Worm (Caenorhabditis elegans): Measurements from ENCODE around the gene Y116A8A.2.

Gene Y116A8A.2

ce11 chrIV:16775925-16776324 lies 37.8 kb downstream of the Y116A8A.2 start (continued):
- no peak for TF ChIP-seq ztf-22 (GFP tag; optimal IDR thresholded peaks at IDR 0.05)
- TF ChIP-seq F57A8.1 (GFP tag; optimal IDR thresholded peaks at IDR 0.05) = no peak
- no peak for TF ChIP-seq atf-7 (tag; optimal IDR thresholded peaks at IDR 0.05)
- TF ChIP-seq ztf-18 (tag; optimal IDR thresholded peaks at IDR 0.05) = peak; percentile 51
- no peak for TF ChIP-seq ztf-26 (tag; optimal IDR thresholded peaks at IDR 0.05)
- no peak for TF ChIP-seq mel-28 (tag; optimal IDR thresholded peaks at IDR 0.05; ENCODE audit: borderline replicate concordance)
- TF ChIP-seq F52B5.7 (tag; optimal IDR thresholded peaks at IDR 0.05) = peak; percentile 52
- peak; percentile 20 for TF ChIP-seq mes-4 (tag; optimal IDR thresholded peaks at IDR 0.05)
- TF ChIP-seq snpc-1.1 (tag; optimal IDR thresholded peaks at IDR 0.05; ENCODE audit: insufficient read depth) = no peak
- TF ChIP-seq sptf-2 (GFP tag; optimal IDR thresholded peaks at IDR 0.05) = no peak
- TF ChIP-seq Y56A3A.18 (GFP tag; IDR thresholded peaks at IDR 0.05) = 0 out of 2 replicates have a peak, but pooled peaks have one; percentile 41
- TF ChIP-seq F57C9.4 (tag; optimal IDR thresholded peaks at IDR 0.05) = no peak
- TF ChIP-seq let-607 (tag; optimal IDR thresholded peaks at IDR 0.05) = peak; percentile 8 to 26
- no peak for TF ChIP-seq zim-3 (tag; optimal IDR thresholded peaks at IDR 0.05)
- peak; percentile 31; the same call in 1 of the 2 replicates for TF ChIP-seq ekl-4 (GFP tag; IDR thresholded peaks at IDR 0.05)
- no peak for TF ChIP-seq pha-4 (tag; optimal IDR thresholded peaks at IDR 0.05)
- no peak for TF ChIP-seq ccch-3 (GFP tag; optimal IDR thresholded peaks at IDR 0.05)
- peak; percentile 6 for TF ChIP-seq nhr-179 (tag; optimal IDR thresholded peaks at IDR 0.05)
- no peak for TF ChIP-seq sdz-38 (tag; optimal IDR thresholded peaks at IDR 0.05)
- 0 out of 2 replicates have a peak, but pooled peaks have one; percentile 26 for TF ChIP-seq madf-3 (GFP tag; IDR thresholded peaks at IDR 0.05)
- TF ChIP-seq F23B12.7 (tag; optimal IDR thresholded peaks at IDR 0.05; ENCODE audit: insufficient read depth) = peak; percentile 93
- peak; percentile 92 for TF ChIP-seq B0261.1 (tag; optimal IDR thresholded peaks at IDR 0.05)
- no peak for TF ChIP-seq egl-44 (GFP tag; IDR thresholded peaks at IDR 0.05)
- TF ChIP-seq xnd-1 (tag; optimal IDR thresholded peaks at IDR 0.05) = no peak
- TF ChIP-seq aptf-3 (GFP tag; IDR thresholded peaks at IDR 0.05) = no peak
- peak; percentile 85 for TF ChIP-seq him-1 (tag; optimal IDR thresholded peaks at IDR 0.05)
- TF ChIP-seq egl-18 (GFP tag; IDR thresholded peaks at IDR 0.05) = no peak
- TF ChIP-seq chd-7 (tag; optimal IDR thresholded peaks at IDR 0.05) = no peak
- TF ChIP-seq attf-6 (GFP tag; IDR thresholded peaks at IDR 0.05) = peak; percentile 96
- TF ChIP-seq B0035.1 (tag; optimal IDR thresholded peaks at IDR 0.05) = no peak
- TF ChIP-seq tlf-1 (GFP tag; optimal IDR thresholded peaks at IDR 0.05) = no peak
- peak in 1 of 3 experiments; percentile 49 for TF ChIP-seq lin-35 (GFP tag; optimal IDR thresholded peaks at IDR 0.05)
- TF ChIP-seq ztf-25 (GFP tag; IDR thresholded peaks at IDR 0.05) = peak; percentile 70; the same call in 1 of the 2 replicates
- TF ChIP-seq ceh-91 (GFP tag; IDR thresholded peaks at IDR 0.05) = no peak
- TF ChIP-seq dpl-1 (GFP tag; optimal IDR thresholded peaks at IDR 0.05) = no peak
- peak; percentile 30 for TF ChIP-seq attf-5 (GFP tag; optimal IDR thresholded peaks at IDR 0.05)
- peak; percentile 83 for TF ChIP-seq lin-26 (GFP tag; IDR thresholded peaks at IDR 0.05)
- TF ChIP-seq B0336.3 (GFP tag; IDR thresholded peaks at IDR 0.05) = no peak
- 0 out of 2 replicates have a peak, but pooled peaks have one; percentile 17 for TF ChIP-seq Y53F4B.3 (GFP tag; IDR thresholded peaks at IDR 0.05)
- TF ChIP-seq rcor-1 (GFP tag; IDR thresholded peaks at IDR 0.05) = peak; percentile 38
- TF ChIP-seq hlh-12 (tag; optimal IDR thresholded peaks at IDR 0.05) = peak; percentile 62
- TF ChIP-seq fkh-3 (tag; optimal IDR thresholded peaks at IDR 0.05) = peak; percentile 9
- no peak for TF ChIP-seq T26A5.8 (tag; optimal IDR thresholded peaks at IDR 0.05)
- 0 out of 2 replicates have a peak, but pooled peaks have one; percentile 41 for TF ChIP-seq nhr-120 (GFP tag; IDR thresholded peaks at IDR 0.05)
- TF ChIP-seq madf-6 (GFP tag; IDR thresholded peaks at IDR 0.05) = no peak
- TF ChIP-seq let-526 (GFP tag; IDR thresholded peaks at IDR 0.05) = no peak
- TF ChIP-seq ceh-27 (GFP tag; optimal IDR thresholded peaks at IDR 0.05) = peak; percentile 37
- TF ChIP-seq dpff-1 (tag; optimal IDR thresholded peaks at IDR 0.05) = no peak
- TF ChIP-seq lin-40 (tag; optimal IDR thresholded peaks at IDR 0.05) = no peak

Data from whole organism, young adult.